Fruit fly (Drosophila melanogaster) whole organism, wandering third instar larva: ENCODE data around the gene Atg2.

Experiments
- Abd-B ChIP-seq: fragments of >200 bp; optimal IDR thresholded peaks from 2 replicates; lab custom pipeline; 2017; ENCODE audit warnings: missing biosample characterization, missing genetic modification characterization
- CG9705 ChIP-seq: fragments of 200-800 bp; sonication (Bioruptor generic); optimal IDR thresholded peaks from 2 replicates; lab custom pipeline; 2018; ENCODE audit warnings: missing biosample characterization, mild to moderate bottlenecking, missing genetic modification characterization
- Myc ChIP-seq: fragments of >200 bp; optimal IDR thresholded peaks from 2 replicates; lab custom pipeline; 2017
- OdsH ChIP-seq: fragments of 200-800 bp; sonication (Bioruptor generic); optimal IDR thresholded peaks from 2 replicates; lab custom pipeline; 2016; ENCODE audit warnings: missing biosample characterization, mild to moderate bottlenecking, missing genetic modification characterization
- Sp1 ChIP-seq: fragments of 200-800 bp; sonication (Bioruptor generic); optimal IDR thresholded peaks from 3 replicates; lab custom pipeline; 2019; ENCODE audit warnings: missing biosample characterization, mild to moderate bottlenecking, missing genetic modification characterization, moderate library complexity
- br ChIP-seq: fragments of 200-800 bp; sonication (Bioruptor generic); optimal IDR thresholded peaks from 2 replicates; lab custom pipeline; 2016; ENCODE audit warnings: missing biosample characterization, missing genetic modification characterization
- dl ChIP-seq, 2 experiments: fragments of 175-275, 200-275 bp in 1 of 2; fragments of 200-275 bp in 1 of 2; sonication (Bioruptor generic); optimal IDR thresholded peaks; lab custom pipeline; 2018; ENCODE audit warnings: mild to moderate bottlenecking in 2 of 2, missing biosample characterization in 2 of 2, missing genetic modification characterization in 2 of 2, moderate library complexity in 2 of 2; ENCODE audit not compliant: partially characterized antibody in 2 of 2, insufficient read depth in 1 of 2
- dmrt93B ChIP-seq: fragments of 200-800 bp; sonication (Bioruptor generic); optimal IDR thresholded peaks from 2 replicates; lab custom pipeline; 2018; ENCODE audit warnings: missing biosample characterization, mild to moderate bottlenecking, missing genetic modification characterization
- fru ChIP-seq: fragments of 200-800 bp; sonication (Bioruptor generic); optimal IDR thresholded peaks from 3 replicates; lab custom pipeline; 2016; ENCODE audit warnings: missing biosample characterization, mild to moderate bottlenecking, missing genetic modification characterization
- h ChIP-seq: fragments of 200-800 bp; sonication (Bioruptor generic); optimal IDR thresholded peaks from 3 replicates; lab custom pipeline; 2016; ENCODE audit warnings: missing biosample characterization, mild to moderate bottlenecking, missing genetic modification characterization
- psq ChIP-seq: fragments of 200-800 bp; sonication (Bioruptor generic); optimal IDR thresholded peaks from 3 replicates; lab custom pipeline; 2017; ENCODE audit warnings: missing biosample characterization, mild to moderate bottlenecking, missing genetic modification characterization, moderate library complexity
- usp ChIP-seq: fragments of >200 bp; optimal IDR thresholded peaks from 2 replicates; lab custom pipeline; 2017; ENCODE audit warnings: missing biosample characterization, missing genetic modification characterization
- woc ChIP-seq: sonication (Bioruptor generic); optimal IDR thresholded peaks from 2 replicates; lab custom pipeline; 2016; ENCODE audit warnings: missing biosample characterization, mild to moderate bottlenecking, missing genetic modification characterization

DNA sequence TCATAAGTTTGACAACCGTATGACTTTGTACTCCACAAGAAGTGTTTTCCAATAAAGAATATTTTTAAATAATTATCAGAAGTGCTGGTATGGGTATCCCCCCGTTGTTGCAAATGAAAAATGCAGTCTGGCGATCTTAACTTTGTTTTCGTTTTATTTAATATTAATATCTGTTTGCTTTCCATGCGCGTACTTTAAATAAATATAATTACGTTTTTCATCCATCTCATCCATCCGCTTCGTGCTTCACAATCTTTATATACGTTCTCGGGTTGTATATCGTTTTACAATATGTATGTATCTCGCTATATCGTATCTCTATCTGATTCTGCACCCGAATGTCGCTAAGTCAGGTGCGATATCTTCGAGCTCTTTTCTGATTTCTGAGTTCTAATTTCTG, 11.8 kb downstream of the Atg2 start:
- TF ChIP-seq dmrt93B (no peak), fru (GFP tag; lab: Kevin White, UChicago) (no peak), Sp1 (no peak), br (GFP tag; lab: Kevin White, UChicago) (no peak), Myc (lab: Kevin White, UChicago) (no peak), woc (GFP tag; lab: Kevin White, UChicago) (no peak), h (GFP tag; lab: Kevin White, UChicago) (no peak), Abd-B (GFP tag; lab: Kevin White, UChicago) (no peak), OdsH (GFP tag; lab: Kevin White, UChicago) (no peak), dl (GFP tag; optimal IDR thresholded peaks at IDR 0.05; lab: Kevin White, UChicago; ENCODE audit: insufficient read depth in 1 of 2, partially characterized antibody in 2 of 2) (no peak), psq (no peak), usp (GFP tag; lab: Kevin White, UChicago) (no peak), CG9705 (GFP tag; lab: Kevin White, UChicago) (no peak)
